Fruit fly (Drosophila melanogaster): ENCODE results near the gene Polr2A.

Gene Polr2A

DNA sequence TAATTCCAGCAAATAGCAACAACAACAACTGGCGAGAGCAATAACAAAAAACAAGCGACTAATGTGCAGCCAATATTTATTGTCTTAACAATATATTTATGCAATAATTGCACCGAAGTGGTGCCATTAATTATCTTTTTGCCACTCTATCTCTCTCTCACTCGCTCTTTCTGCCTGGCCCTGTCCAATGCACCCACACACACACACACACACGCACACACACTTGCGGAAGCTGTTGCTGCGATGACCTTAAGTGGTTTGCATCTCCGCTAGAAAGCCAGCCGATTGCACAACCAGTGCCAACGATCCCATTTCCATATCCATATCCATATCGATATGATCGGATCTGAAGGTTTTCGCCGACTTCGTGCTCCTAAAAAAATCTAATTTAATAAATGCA is 49.9 kb downstream of the Polr2A start:
- TF ChIP-seq CG2875 (GFP tag; optimal IDR thresholded peaks at IDR 0.05) (no peak), bbx (GFP tag; IDR thresholded peaks at IDR 0.05; ENCODE audit: partially characterized antibody) (peak; percentile 14; the same call in 1 of the 2 replicates), CG2199 (GFP tag; IDR thresholded peaks at IDR 0.05) (peak; percentile 36; the same call in 1 of the 3 replicates), CG15479 (GFP tag; optimal IDR thresholded peaks at IDR 0.05) (peak; percentile 48), psq (GFP tag; optimal IDR thresholded peaks at IDR 0.05) (no peak), CG10321 (GFP tag; IDR thresholded peaks at IDR 0.05) (no peak), Hr78 (GFP tag; optimal IDR thresholded peaks at IDR 0.05) (peak in 1 of 2 experiments; percentile 46), CTCF (GFP tag; optimal IDR thresholded peaks at IDR 0.05) (peak; percentile 11), Pdp1 (GFP tag; optimal IDR thresholded peaks at IDR 0.05) (peak in 1 of 2 experiments; percentile 32), cg (GFP tag; optimal IDR thresholded peaks at IDR 0.05) (peak; percentile 61), pita (GFP tag; optimal IDR thresholded peaks at IDR 0.05) (peak; percentile 14), vvl (GFP tag; IDR thresholded peaks at IDR 0.05) (peak; percentile 10; the same call in 1 of the 2 replicates), CG17568 (GFP tag; optimal IDR thresholded peaks at IDR 0.05) (no peak), Ets65A (GFP tag) (peak; percentile 64), CG18764 (GFP tag; optimal IDR thresholded peaks at IDR 0.05) (no peak), CG9437 (GFP tag; optimal IDR thresholded peaks at IDR 0.05) (no peak), Med (GFP tag) (peak; percentile 65)

DNA sequence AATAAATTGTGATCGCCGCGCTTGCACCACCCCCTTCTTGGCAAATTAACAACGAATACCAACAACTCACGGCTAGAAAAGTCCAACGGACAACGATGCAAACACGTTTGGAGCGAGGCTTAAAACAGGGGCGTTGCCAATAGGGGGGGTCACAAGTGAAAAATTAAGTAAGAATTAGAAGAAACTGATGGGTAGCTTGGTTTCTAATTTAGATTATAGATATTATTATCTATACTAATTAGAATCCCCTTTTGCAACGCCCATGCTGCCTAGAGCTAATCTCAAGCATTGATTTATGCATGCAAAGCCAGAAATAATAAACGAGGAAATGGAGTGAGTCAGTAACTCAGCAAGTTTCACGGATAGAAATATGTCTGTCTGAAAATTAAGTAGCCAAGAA is 51.7 kb downstream of the Polr2A start:
- peak; percentile 43 for TF ChIP-seq CG7987 (GFP tag; optimal IDR thresholded peaks at IDR 0.05)
- TF ChIP-seq Xbp1 (GFP tag; optimal IDR thresholded peaks at IDR 0.05), result peak; percentile 73
- TF ChIP-seq CG8290 (GFP tag; optimal IDR thresholded peaks at IDR 0.05), result no peak
- peak in 1 of 2 experiments; percentile 43 for TF ChIP-seq CG8290 (tag; optimal IDR thresholded peaks at IDR 0.05)
- no peak for TF ChIP-seq Doc2 (GFP tag; IDR thresholded peaks at IDR 0.05)
- TF ChIP-seq dati (GFP tag; IDR thresholded peaks at IDR 0.05), result no peak
- no peak for TF ChIP-seq CG1832 (GFP tag; optimal IDR thresholded peaks at IDR 0.05)
- TF ChIP-seq gt (GFP tag; IDR thresholded peaks at IDR 0.05), result no peak
- no peak for TF ChIP-seq CG9609 (GFP tag; optimal IDR thresholded peaks at IDR 0.05)
- peak; percentile 81 for TF ChIP-seq CG12769 (tag; optimal IDR thresholded peaks at IDR 0.05)
- TF ChIP-seq Hand (GFP tag; optimal IDR thresholded peaks at IDR 0.05), result peak; percentile 22
- TF ChIP-seq Xrp1 (GFP tag; IDR thresholded peaks at IDR 0.05), result peak; percentile 80
- TF ChIP-seq ato (GFP tag; IDR thresholded peaks at IDR 0.05; ENCODE audit: partially characterized antibody), result no peak
- peak; percentile 76 for TF ChIP-seq Vsx1 (GFP tag; optimal IDR thresholded peaks at IDR 0.05)
- peak; percentile 89 for TF ChIP-seq CG9932 (GFP tag; IDR thresholded peaks at IDR 0.05)
- no peak for TF ChIP-seq CG10431 (GFP tag; optimal IDR thresholded peaks at IDR 0.05)
- peak; percentile 65 for TF ChIP-seq tin (GFP tag; optimal IDR thresholded peaks at IDR 0.05)
- TF ChIP-seq CG7556 (GFP tag; optimal IDR thresholded peaks at IDR 0.05), result peak; percentile 66
- no peak for TF ChIP-seq CG4328 (GFP tag; optimal IDR thresholded peaks at IDR 0.05)
- TF ChIP-seq slbo (GFP tag; IDR thresholded peaks at IDR 0.05), result peak; percentile 92
- TF ChIP-seq vfl (GFP tag; optimal IDR thresholded peaks at IDR 0.05), result peak; percentile 41
- peak; percentile 79 for TF ChIP-seq Fer1 (GFP tag; optimal IDR thresholded peaks at IDR 0.05)
- peak; percentile 76 for TF ChIP-seq CG32772 (GFP tag; IDR thresholded peaks at IDR 0.05)
- TF ChIP-seq yki (optimal IDR thresholded peaks at IDR 0.05), result no peak
- peak; percentile 75 for TF ChIP-seq CG6272 (GFP tag; IDR thresholded peaks at IDR 0.05)
- peak; percentile 60; the same call in 1 of the 2 replicates for TF ChIP-seq Oaz (GFP tag; IDR thresholded peaks at IDR 0.05)
- peak; percentile 79 for TF ChIP-seq CG17328 (GFP tag; IDR thresholded peaks at IDR 0.05)
- peak; percentile 68 for TF ChIP-seq fd96Cb (tag; optimal IDR thresholded peaks at IDR 0.05)
- peak; percentile 48 for TF ChIP-seq CG4820 (GFP tag; optimal IDR thresholded peaks at IDR 0.05)
- TF ChIP-seq amos (GFP tag; IDR thresholded peaks at IDR 0.05; ENCODE audit: partially characterized antibody), result no peak
- peak; percentile 85 for TF ChIP-seq CG34422 (GFP tag; IDR thresholded peaks at IDR 0.05)
- peak; percentile 32 for TF ChIP-seq gsb-n (tag; optimal IDR thresholded peaks at IDR 0.05)
- TF ChIP-seq Dek (tag; optimal IDR thresholded peaks at IDR 0.05), result peak; percentile 71
- peak; percentile 67 for TF ChIP-seq CG18619 (GFP tag; optimal IDR thresholded peaks at IDR 0.05)
- no peak for TF ChIP-seq CG12236 (GFP tag; optimal IDR thresholded peaks at IDR 0.05)

Measured in whole organism, embryonic.